Fruit fly (Drosophila melanogaster): Measurements from ENCODE around the gene CG32278.

CG32278 gene

DNA sequence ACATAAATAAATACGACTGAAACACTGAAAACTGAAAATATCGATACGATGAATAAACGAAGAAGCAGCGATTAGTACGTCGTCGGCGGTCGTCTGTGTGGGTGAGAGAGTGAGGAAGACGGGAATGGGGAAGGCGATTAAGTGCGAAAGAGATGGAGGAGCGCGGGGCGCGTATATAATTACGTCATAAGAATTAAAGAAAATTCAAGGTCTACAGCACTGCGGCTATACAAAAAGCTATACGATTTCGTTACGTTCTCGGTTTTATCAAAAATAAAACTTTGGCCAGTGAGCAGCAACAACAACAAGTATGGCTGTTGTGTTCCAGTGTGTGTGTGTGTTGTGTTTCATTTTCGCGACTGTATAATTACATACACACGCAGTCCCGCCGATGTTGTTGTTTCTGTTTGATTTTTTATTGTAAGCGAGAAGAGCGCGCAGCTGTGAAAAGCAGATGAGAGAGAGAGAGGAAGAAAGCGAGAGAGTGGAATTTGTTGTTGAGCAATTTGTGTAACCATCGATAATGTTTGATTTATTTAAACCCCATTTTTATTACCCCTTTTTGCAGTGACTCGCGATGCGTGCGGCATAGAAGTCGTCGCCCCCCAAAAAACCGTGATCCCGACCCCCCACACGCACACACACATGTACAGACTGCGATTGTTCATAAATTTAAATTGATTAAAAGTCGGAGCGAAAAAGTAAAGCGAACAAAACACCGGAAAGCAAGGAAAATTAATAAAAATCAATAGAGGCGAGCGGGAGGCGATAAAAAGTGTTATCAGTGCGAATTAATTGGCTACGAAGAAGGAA lies 19.8 kb upstream of the CG32278 start:
- no peak for TF ChIP-seq CG17801 (GFP tag; optimal IDR thresholded peaks at IDR 0.05; ENCODE audit: partially characterized antibody)

DNA sequence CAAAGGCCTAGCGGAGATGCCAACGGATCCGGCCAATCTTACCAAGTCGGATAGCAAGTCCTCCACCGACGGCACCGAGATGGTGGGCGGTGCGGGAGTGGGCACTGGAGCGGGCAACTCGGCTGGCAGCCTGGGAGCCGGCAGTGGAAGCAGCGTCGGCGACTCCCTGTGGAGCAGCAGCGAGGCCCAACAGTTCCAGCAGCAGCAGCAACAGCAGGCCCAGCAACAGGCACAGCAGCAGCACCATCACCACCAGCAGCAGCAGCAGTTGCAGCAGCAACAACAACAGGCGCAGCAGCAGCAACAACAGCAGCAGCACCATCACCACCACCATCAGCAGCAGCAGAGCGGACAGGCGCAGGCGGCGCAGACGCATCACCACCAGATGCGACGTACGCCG lies 18.7 kb upstream of the CG32278 start:
- no peak for TF ChIP-seq CG17801 (GFP tag; optimal IDR thresholded peaks at IDR 0.05; ENCODE audit: partially characterized antibody)

dm6 chr3L:3157651-3158050 lies 11.4 kb upstream of the CG32278 start:
- TF ChIP-seq CG17801 (GFP tag; optimal IDR thresholded peaks at IDR 0.05; ENCODE audit: partially characterized antibody) = no peak

DNA sequence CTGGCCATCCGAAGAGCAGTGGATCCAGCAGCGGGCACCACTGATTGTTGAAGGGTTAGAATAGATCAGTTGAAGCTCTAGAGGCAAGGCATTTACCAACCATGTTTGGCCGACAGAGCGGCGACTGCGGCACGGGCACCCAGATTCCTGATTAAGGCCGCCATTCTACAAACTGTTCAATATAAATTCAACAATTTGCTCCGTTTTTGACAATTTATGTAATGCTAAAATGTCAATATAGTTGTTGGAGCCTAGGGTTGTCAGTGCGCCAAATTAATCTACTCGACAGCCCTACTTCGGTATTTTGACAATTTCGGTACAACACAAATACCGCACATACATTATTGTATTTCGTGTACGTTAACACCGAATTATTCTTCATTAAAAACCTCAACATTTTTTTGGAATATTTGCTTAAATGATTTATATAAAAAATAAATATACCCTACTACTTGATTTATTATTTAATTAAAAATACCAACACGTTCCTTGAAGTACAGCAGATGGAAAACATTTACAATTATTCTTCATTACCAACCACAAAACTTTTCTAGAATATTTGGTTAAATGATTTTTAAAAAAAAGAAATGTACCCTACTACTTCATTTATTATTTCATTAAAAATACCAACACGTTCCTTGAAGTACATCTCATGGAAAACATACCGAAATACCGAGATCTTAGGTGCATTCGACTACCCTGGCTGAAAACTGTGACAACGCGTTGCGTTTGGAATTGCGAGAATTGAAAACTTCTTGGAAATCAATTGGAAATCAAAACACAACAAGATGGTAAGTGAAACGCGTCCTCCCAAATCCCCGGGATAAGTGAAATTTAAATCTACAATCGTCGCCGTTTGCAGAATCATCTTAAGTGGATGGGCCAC lies 9.5 kb upstream of the CG32278 start, which contains the start of the genes ND-30 and CG15812:
Gene ND-30, minus strand, starts transcription at position 270 of the 886 bp plus-strand sequence.
Gene CG15812, plus strand, starts transcription at position 683 of the 886 bp plus-strand sequence.
- TF ChIP-seq CG17801 (GFP tag; optimal IDR thresholded peaks at IDR 0.05; ENCODE audit: partially characterized antibody) = no peak

- TF ChIP-seq CG17801 (GFP tag; optimal IDR thresholded peaks at IDR 0.05; ENCODE audit: partially characterized antibody) = no peak
Measured at dm6 chr3L:3161968-3162367, 7.1 kb upstream of the CG32278 start, which contains the start of gene rasp. rasp (plus strand) TSS chr3L:3162180.

- TF ChIP-seq CG17801 (GFP tag; optimal IDR thresholded peaks at IDR 0.05; ENCODE audit: partially characterized antibody) = no peak
Measured at dm6 chr3L:3162584-3162983, 6.5 kb upstream of the CG32278 start.

dm6 chr3L:3164951-3165350 lies 4.1 kb upstream of the CG32278 start, which contains the start of gene CG32280:
CG32280 (plus strand) TSS chr3L:3165181.
- peak; percentile 30 for TF ChIP-seq CG17801 (GFP tag; optimal IDR thresholded peaks at IDR 0.05; ENCODE audit: partially characterized antibody)

dm6 chr3L:3165399-3165798 lies 3.7 kb upstream of the CG32278 start:
- TF ChIP-seq CG17801 (GFP tag; optimal IDR thresholded peaks at IDR 0.05; ENCODE audit: partially characterized antibody) = no peak

DNA sequence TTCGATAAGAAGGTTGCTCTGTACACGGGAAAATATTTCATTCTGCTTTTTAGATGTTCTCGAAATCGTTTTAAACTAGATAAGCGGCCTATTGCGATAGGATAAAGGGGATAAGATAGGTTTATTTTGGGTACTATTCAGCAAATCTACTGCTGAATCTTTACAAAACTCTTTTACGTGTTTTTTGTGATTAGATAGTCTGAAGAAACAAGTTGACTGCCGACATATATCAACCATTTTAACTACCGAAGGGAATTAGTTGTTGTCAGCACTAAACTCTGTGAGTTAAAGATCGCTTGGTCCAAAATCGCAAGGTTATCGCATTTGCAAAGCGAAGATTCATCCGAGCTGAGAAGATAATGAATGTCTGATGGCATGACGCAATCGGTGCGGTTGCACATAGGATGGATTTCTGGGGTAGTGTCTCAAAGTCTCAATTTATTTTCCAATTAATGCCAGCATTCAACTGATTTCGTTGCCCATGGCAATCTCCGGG lies 2.8 kb upstream of the CG32278 start, which contains the start of gene Asciz:
Gene Asciz, minus strand, starts transcription at position 51 of the 496 bp plus-strand sequence.
- TF ChIP-seq CG17801 (GFP tag; optimal IDR thresholded peaks at IDR 0.05; ENCODE audit: partially characterized antibody) = no peak

dm6 chr3L:3172445-3172844 lies 3.4 kb downstream of the CG32278 start, which contains the start of gene CG14963:
CG14963 (minus strand) TSS chr3L:3172545.
- no peak for TF ChIP-seq CG17801 (GFP tag; optimal IDR thresholded peaks at IDR 0.05; ENCODE audit: partially characterized antibody)

dm6 chr3L:3177872-3178271 lies 8.8 kb downstream of the CG32278 start:
- TF ChIP-seq CG17801 (GFP tag; optimal IDR thresholded peaks at IDR 0.05; ENCODE audit: partially characterized antibody) = no peak

DNA sequence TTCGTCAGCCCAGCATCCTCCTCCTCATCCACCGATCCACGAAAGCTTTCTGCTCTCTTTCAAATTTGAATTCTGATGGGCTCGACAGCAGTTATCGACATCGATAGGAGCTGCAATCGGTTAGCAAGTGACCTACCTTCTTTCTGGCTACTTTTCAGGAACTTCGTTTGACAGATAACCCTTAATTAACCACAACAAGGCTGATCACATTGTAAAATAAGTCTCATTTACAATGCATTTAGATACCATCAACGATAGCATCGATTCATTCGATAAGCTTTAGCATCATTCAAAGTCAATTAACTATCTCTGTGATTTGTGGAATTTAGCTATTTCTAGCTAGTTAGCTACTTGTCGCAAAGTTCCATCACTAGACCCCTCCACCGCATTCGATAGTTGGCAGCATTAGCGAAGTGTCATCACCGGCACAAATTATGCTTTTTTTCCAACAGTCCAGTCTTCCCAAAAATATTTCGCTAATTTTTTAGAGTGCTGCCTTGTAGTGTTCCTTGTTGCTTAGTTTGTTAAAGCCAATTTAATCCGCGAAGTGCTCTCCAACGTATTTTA lies 9.5 kb downstream of the CG32278 start, which contains the start of the genes MnM and Girdin:
Gene MnM, minus strand, starts transcription at position 51 of the 567 bp plus-strand sequence.
Gene Girdin, plus strand, starts transcription at position 401 of the 567 bp plus-strand sequence.
- no peak for TF ChIP-seq CG17801 (GFP tag; optimal IDR thresholded peaks at IDR 0.05; ENCODE audit: partially characterized antibody)

DNA sequence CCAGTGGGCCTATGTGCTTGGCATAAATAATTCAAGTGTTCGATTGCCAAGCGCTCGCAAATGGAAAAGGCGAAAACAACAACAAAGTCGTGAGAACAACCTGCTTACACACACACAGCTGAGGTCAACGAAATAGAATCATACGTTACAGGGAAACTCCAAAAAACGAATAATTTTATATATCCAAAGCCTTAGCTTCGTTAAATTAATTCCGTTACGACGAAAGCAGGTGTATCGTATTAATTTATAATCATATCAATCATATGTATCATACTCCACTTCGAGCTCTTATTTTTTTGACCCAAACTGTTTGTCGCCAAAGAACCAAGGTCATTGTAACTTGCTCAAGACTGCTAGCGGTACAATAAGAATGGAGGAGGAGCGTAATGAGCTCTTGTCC lies 10.4 kb downstream of the CG32278 start:
- TF ChIP-seq CG17801 (GFP tag; optimal IDR thresholded peaks at IDR 0.05; ENCODE audit: partially characterized antibody) = peak; percentile 92

DNA sequence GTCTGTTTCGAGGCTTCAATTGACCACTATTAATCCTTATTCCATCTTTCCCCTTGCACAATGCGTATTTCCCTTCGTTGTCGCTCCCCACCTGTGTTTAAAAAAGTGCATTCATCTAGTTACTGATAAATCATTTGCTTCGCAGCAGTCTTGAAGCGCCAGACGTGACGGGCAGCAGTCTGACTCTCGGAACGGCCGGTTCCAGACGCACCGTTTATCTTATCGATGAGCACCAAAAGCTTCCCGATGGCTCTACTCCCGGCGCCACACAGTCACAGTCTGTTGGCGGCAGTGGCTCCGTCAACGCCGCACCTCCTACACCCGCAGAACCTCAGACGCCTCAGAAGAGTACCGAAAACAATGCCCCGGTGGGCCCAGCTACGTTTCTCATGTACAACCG lies 15.0 kb downstream of the CG32278 start, which contains the start of gene CG42494:
Gene CG42494, plus strand, starts transcription at position 301 of the 400 bp plus-strand sequence.
- no peak for TF ChIP-seq CG17801 (GFP tag; optimal IDR thresholded peaks at IDR 0.05; ENCODE audit: partially characterized antibody)

DNA sequence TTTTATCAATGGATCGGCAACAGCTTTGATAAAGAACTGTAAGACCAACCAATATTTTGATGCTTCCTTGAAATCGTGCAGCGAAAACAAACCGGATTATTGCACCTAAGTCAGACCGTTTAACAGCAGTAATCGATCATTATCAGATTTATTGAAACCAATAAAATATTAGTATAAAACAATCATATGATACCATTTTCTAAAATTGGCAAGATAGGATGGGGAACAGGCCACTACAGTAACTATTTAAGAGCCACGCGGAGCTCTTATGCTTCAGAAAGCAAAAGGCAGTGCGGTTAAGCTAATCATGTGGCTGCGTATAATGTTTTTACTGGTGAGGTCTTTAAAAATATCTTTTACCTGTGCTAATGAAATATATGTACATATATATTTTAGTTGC lies 17.3 kb downstream of the CG32278 start, which contains the start of gene CG32284:
Gene CG32284, plus strand, starts transcription at position 301 of the 400 bp plus-strand sequence.
- no peak for TF ChIP-seq CG17801 (GFP tag; optimal IDR thresholded peaks at IDR 0.05; ENCODE audit: partially characterized antibody)
